Fruit fly (Drosophila melanogaster): ENCODE results near the gene ntc.

Gene ntc

DNA sequence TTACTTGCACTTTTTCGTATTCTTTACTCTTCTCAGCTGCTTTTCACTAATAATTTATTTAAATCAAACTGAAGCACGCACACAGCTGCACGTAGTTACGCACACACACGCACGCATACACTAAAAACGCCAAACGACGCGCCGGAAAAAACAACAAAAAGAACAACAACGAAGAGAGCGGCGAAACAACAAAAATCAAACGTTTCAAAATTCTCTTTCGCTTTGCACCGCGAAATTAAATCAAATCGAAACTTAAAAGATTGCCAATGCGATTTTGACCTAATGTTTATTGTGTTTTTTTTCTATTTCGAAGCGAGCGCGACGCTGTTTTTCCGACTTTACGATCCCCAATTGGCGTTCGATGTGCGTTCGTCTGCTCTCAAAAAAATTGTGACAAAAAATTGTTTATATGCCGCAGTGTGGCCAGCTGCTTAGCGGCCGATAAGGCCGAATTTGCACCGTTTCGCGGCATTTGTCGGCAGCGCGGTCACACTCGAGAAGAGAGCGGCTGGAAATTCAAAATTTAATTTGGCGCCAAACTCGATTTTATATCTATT, 18.6 kb downstream of the ntc start (continued):
- TF ChIP-seq gcm (GFP tag; optimal IDR thresholded peaks at IDR 0.05) (peak; percentile 18), wdn (GFP tag; IDR thresholded peaks at IDR 0.05) (0 out of 2 replicates have a peak, but pooled peaks have one; percentile 14), CG17385 (GFP tag; optimal IDR thresholded peaks at IDR 0.05) (peak; percentile 32), Hr51 (GFP tag; optimal IDR thresholded peaks at IDR 0.05) (peak; percentile 8 to 22), CG17829 (tag; optimal IDR thresholded peaks at IDR 0.05) (peak; percentile 47), run (tag; optimal IDR thresholded peaks at IDR 0.05) (peak; percentile 36), CG11723 (GFP tag; optimal IDR thresholded peaks at IDR 0.05) (peak; percentile 48), Mad (GFP tag; optimal IDR thresholded peaks at IDR 0.05) (no peak), CG6254 (GFP tag; optimal IDR thresholded peaks at IDR 0.05) (peak; percentile 32), CG3838 (GFP tag; optimal IDR thresholded peaks at IDR 0.05) (no peak), E2f2 (GFP tag; IDR thresholded peaks at IDR 0.05) (peak; percentile 94), CG15514 (GFP tag; optimal IDR thresholded peaks at IDR 0.05) (peak; percentile 58), CG10565 (GFP tag; optimal IDR thresholded peaks at IDR 0.05) (no peak), CG10267 (tag; optimal IDR thresholded peaks at IDR 0.05) (peak; percentile 41), Pdp1 (GFP tag; optimal IDR thresholded peaks at IDR 0.05) (peak in 1 of 2 experiments; percentile 31), chinmo (GFP tag; IDR thresholded peaks at IDR 0.05; ENCODE audit: partially characterized antibody) (peak; percentile 52; the same call in 1 of the 4 replicates), CG7357 (GFP tag; IDR thresholded peaks at IDR 0.05) (no peak), CG3847 (GFP tag; IDR thresholded peaks at IDR 0.05) (peak; percentile 67), Hey (tag; optimal IDR thresholded peaks at IDR 0.05) (no peak), odd (GFP tag; optimal IDR thresholded peaks at IDR 0.05) (peak; percentile 68), p53 (GFP tag; optimal IDR thresholded peaks at IDR 0.05) (no peak), Rfx (GFP tag; IDR thresholded peaks at IDR 0.05) (peak; percentile 41; the same call in 1 of the 2 replicates), MESR4 (GFP tag; optimal IDR thresholded peaks at IDR 0.05) (peak; percentile 47), NK7.1 (GFP tag; optimal IDR thresholded peaks at IDR 0.05) (no peak), zfh1 (GFP tag; IDR thresholded peaks at IDR 0.05) (peak; percentile 4; the same call in 1 of the 3 replicates), fd3F (GFP tag; optimal IDR thresholded peaks at IDR 0.05) (peak; percentile 6), ranshi (GFP tag; IDR thresholded peaks at IDR 0.05) (0 out of 2 replicates have a peak, but pooled peaks have one; percentile 22), grn (GFP tag; optimal IDR thresholded peaks at IDR 0.05) (peak; percentile 27), salm (tag; optimal IDR thresholded peaks at IDR 0.05) (peak; percentile 33), esg (GFP tag; conservative IDR thresholded peaks at IDR 0.05) (no peak), tna (GFP tag; IDR thresholded peaks at IDR 0.05; ENCODE audit: partially characterized antibody) (peak; percentile 10; the same call in 1 of the 2 replicates), CG10147 (GFP tag; optimal IDR thresholded peaks at IDR 0.05) (no peak), Nf-YC (tag; optimal IDR thresholded peaks at IDR 0.05) (peak; percentile 22), CG9727 (GFP tag; optimal IDR thresholded peaks at IDR 0.05) (peak; percentile 36), CG30020 (tag; optimal IDR thresholded peaks at IDR 0.05) (peak; percentile 6), Dek (tag; optimal IDR thresholded peaks at IDR 0.05) (peak; percentile 10), vvl (GFP tag; IDR thresholded peaks at IDR 0.05) (peak; percentile 64; the same call in 1 of the 2 replicates), trem (tag; optimal IDR thresholded peaks at IDR 0.05) (peak; percentile 55), zfh2 (GFP tag; optimal IDR thresholded peaks at IDR 0.05) (no peak), Camta (GFP tag; optimal IDR thresholded peaks at IDR 0.05) (peak; percentile 15), Dip3 (GFP tag; optimal IDR thresholded peaks at IDR 0.05) (peak; percentile 1), gem (tag; optimal IDR thresholded peaks at IDR 0.05) (no peak), bowl (GFP tag; IDR thresholded peaks at IDR 0.05) (0 out of 2 replicates have a peak, but pooled peaks have one; percentile 6), CG8924 (tag; optimal IDR thresholded peaks at IDR 0.05) (peak; percentile 92), row (GFP tag; IDR thresholded peaks at IDR 0.05) (peak; percentile 42; the same call in 1 of the 3 replicates), gce (GFP tag; IDR thresholded peaks at IDR 0.05) (peak; percentile 30; the same call in 1 of the 3 replicates), CG6765 (GFP tag; optimal IDR thresholded peaks at IDR 0.05) (no peak), BEAF-32 (GFP tag; optimal IDR thresholded peaks at IDR 0.05) (peak; percentile 48), maf-S (GFP tag; optimal IDR thresholded peaks at IDR 0.05) (no peak)
